Fruit fly (Drosophila melanogaster): Measurements from ENCODE around the gene Mec2.
A peak's percentile ranks its signal among the peaks of the same experiment; 100 is the strongest.

The Mec2 gene

DNA sequence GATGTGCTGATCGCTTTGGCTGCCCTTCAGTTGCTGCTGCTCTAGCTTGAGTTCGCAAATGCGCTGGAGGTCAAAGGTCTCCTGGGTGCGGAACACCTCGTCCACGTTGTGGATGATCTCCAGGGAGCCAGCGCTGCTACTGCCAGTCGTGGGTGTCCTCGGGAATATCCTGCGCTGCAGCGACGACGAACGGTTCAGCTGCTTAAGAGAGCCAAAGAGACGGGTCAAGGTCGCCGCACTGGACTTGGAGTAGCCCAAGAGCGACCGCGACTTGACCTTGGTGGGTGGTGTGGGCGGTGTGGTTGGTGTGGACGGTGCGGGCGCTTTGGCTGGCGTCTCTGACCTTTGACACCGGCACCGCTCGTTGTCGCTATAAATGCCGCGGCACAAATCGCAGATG, 33.6 kb upstream of the Mec2 start:
- TF ChIP-seq HLH106 (tag; optimal IDR thresholded peaks at IDR 0.05) (no peak), brk (GFP tag; optimal IDR thresholded peaks at IDR 0.05) (no peak), ey (GFP tag; optimal IDR thresholded peaks at IDR 0.05) (no peak)

DNA sequence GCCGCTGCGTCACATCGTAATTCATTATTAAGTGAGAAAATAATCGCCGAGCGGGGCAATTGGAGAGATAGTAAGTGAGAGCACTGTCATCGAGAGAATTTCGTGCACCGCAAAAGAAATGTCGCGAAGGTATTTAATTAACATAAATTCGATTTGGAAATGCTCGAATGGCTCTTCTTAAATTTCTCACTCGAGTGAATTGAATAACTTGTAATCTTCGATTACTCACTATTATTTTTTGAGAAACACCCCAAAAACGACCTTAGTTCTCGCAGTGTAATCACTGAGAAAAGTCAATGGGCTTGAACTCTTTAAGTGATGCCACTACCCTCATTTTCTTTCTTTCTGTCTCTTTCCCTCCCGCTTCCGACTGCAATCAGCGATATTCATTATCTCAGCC, 32.8 kb upstream of the Mec2 start:
- TF ChIP-seq HLH106 (tag; optimal IDR thresholded peaks at IDR 0.05) = peak; percentile 89
- TF ChIP-seq Vsx2 (GFP tag; optimal IDR thresholded peaks at IDR 0.05; ENCODE audit: partially characterized antibody) = no peak
- no peak for TF ChIP-seq Abd-B (GFP tag; optimal IDR thresholded peaks at IDR 0.05)
- TF ChIP-seq OdsH (GFP tag; optimal IDR thresholded peaks at IDR 0.05) = peak; percentile 85
- no peak for TF ChIP-seq Dif (GFP tag; optimal IDR thresholded peaks at IDR 0.05; ENCODE audit: partially characterized antibody)
- peak; percentile 73 for TF ChIP-seq sage (GFP tag; optimal IDR thresholded peaks at IDR 0.05)
- peak; percentile 73 for TF ChIP-seq sv (GFP tag; optimal IDR thresholded peaks at IDR 0.05)
- TF ChIP-seq fru (GFP tag; optimal IDR thresholded peaks at IDR 0.05) = peak; percentile 92
- TF ChIP-seq CG9705 (GFP tag; optimal IDR thresholded peaks at IDR 0.05) = peak; percentile 50
- TF ChIP-seq h (GFP tag; optimal IDR thresholded peaks at IDR 0.05) = peak; percentile 90
- peak; percentile 57 for TF ChIP-seq tai (GFP tag; optimal IDR thresholded peaks at IDR 0.05)
- TF ChIP-seq woc (GFP tag; optimal IDR thresholded peaks at IDR 0.05) = peak; percentile 81
- TF ChIP-seq Jra (GFP tag; optimal IDR thresholded peaks at IDR 0.05) = peak; percentile 69
- no peak for TF ChIP-seq jim (GFP tag; optimal IDR thresholded peaks at IDR 0.05)
- no peak for TF ChIP-seq usp (GFP tag; optimal IDR thresholded peaks at IDR 0.05)
- TF ChIP-seq psq (GFP tag; optimal IDR thresholded peaks at IDR 0.05) = peak; percentile 81
- no peak for TF ChIP-seq pan (optimal IDR thresholded peaks at IDR 0.05)
- no peak for TF ChIP-seq Hr83 (GFP tag; optimal IDR thresholded peaks at IDR 0.05; ENCODE audit: poor library complexity, severe bottlenecking)
- TF ChIP-seq CG32264 (GFP tag; optimal IDR thresholded peaks at IDR 0.05) = peak; percentile 89
- TF ChIP-seq Rel (GFP tag; optimal IDR thresholded peaks at IDR 0.05) = peak; percentile 56
- TF ChIP-seq Rel (tag; optimal IDR thresholded peaks at IDR 0.05) = peak; percentile 52
- TF ChIP-seq brk (GFP tag; optimal IDR thresholded peaks at IDR 0.05) = peak; percentile 58
- TF ChIP-seq Sp1 (GFP tag; optimal IDR thresholded peaks at IDR 0.05) = peak; percentile 86
- no peak for TF ChIP-seq CrebA (GFP tag; optimal IDR thresholded peaks at IDR 0.05; ENCODE audit: borderline replicate concordance)
- TF ChIP-seq dmrt93B (GFP tag; optimal IDR thresholded peaks at IDR 0.05) = peak; percentile 78
- no peak for TF ChIP-seq dl (GFP tag; optimal IDR thresholded peaks at IDR 0.05; ENCODE audit: insufficient read depth in 1 of 2, partially characterized antibody in 2 of 2)
- no peak for TF ChIP-seq Myc (optimal IDR thresholded peaks at IDR 0.05)
- peak; percentile 90 for TF ChIP-seq ey (GFP tag; optimal IDR thresholded peaks at IDR 0.05)
- no peak for TF ChIP-seq lola (GFP tag; optimal IDR thresholded peaks at IDR 0.05)
- peak; percentile 70 to 89 for TF ChIP-seq foxo (GFP tag; optimal IDR thresholded peaks at IDR 0.05)
- peak; percentile 5 for TF ChIP-seq Mio (GFP tag; optimal IDR thresholded peaks at IDR 0.05)
- TF ChIP-seq Dfd (GFP tag; optimal IDR thresholded peaks at IDR 0.05) = no peak
- TF ChIP-seq Hnf4 (GFP tag; optimal IDR thresholded peaks at IDR 0.05) = peak; percentile 83
- peak; percentile 89 for TF ChIP-seq rgr (GFP tag; optimal IDR thresholded peaks at IDR 0.05)
- TF ChIP-seq GATAd (GFP tag; optimal IDR thresholded peaks at IDR 0.05) = no peak
- no peak for TF ChIP-seq dsf (GFP tag; optimal IDR thresholded peaks at IDR 0.05; ENCODE audit: borderline replicate concordance)
- no peak for TF ChIP-seq N (GFP tag; optimal IDR thresholded peaks at IDR 0.05)
- peak; percentile 92 for TF ChIP-seq br (GFP tag; optimal IDR thresholded peaks at IDR 0.05)
- TF ChIP-seq Hr78 (GFP tag; optimal IDR thresholded peaks at IDR 0.05) = no peak

DNA sequence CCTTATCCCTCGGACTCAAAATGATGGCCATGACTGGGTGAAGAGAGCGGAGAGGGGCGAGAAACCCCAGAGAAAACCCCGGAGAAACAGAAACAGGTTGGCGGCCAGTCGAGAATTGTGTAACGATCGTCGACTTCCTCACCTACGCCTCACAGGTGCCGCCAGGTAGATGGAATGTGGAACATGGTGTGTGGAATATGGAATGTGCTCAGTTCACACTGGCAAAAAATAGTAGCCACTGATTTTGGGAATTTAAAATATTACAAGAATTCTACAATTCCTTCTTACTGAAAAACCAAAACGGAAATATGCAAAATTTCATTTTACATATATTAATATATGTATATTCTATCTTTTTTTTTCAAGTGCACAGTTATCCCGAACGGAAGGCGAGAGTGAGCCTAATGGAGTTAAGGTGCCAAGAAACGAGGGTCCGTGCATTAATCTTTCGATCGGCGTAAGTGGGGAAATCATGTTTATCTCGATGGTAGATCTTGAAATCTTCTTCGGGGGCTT, 31.9 kb upstream of the Mec2 start:
- TF ChIP-seq brk (GFP tag; optimal IDR thresholded peaks at IDR 0.05) (peak; percentile 83), dmrt93B (GFP tag; optimal IDR thresholded peaks at IDR 0.05) (peak; percentile 75), dl (GFP tag; optimal IDR thresholded peaks at IDR 0.05; ENCODE audit: insufficient read depth in 1 of 2, partially characterized antibody in 2 of 2) (peak; percentile 16 to 30), GATAd (GFP tag; optimal IDR thresholded peaks at IDR 0.05) (no peak), psq (GFP tag; optimal IDR thresholded peaks at IDR 0.05) (peak; percentile 85), Rel (GFP tag; optimal IDR thresholded peaks at IDR 0.05) (peak; percentile 56), Rel (tag; optimal IDR thresholded peaks at IDR 0.05) (peak; percentile 89), Hr78 (GFP tag; optimal IDR thresholded peaks at IDR 0.05) (no peak), Abd-B (GFP tag; optimal IDR thresholded peaks at IDR 0.05) (no peak), tai (GFP tag; optimal IDR thresholded peaks at IDR 0.05) (no peak), dsf (GFP tag; optimal IDR thresholded peaks at IDR 0.05; ENCODE audit: borderline replicate concordance) (peak; percentile 27), usp (GFP tag; optimal IDR thresholded peaks at IDR 0.05) (no peak), Mio (GFP tag; optimal IDR thresholded peaks at IDR 0.05) (no peak), ey (GFP tag; optimal IDR thresholded peaks at IDR 0.05) (peak; percentile 79), HLH106 (tag; optimal IDR thresholded peaks at IDR 0.05) (peak; percentile 90), CG32264 (GFP tag; optimal IDR thresholded peaks at IDR 0.05) (no peak), br (GFP tag; optimal IDR thresholded peaks at IDR 0.05) (peak; percentile 75), Dfd (GFP tag; optimal IDR thresholded peaks at IDR 0.05) (no peak), CrebA (GFP tag; optimal IDR thresholded peaks at IDR 0.05; ENCODE audit: borderline replicate concordance) (no peak), sv (GFP tag; optimal IDR thresholded peaks at IDR 0.05) (peak; percentile 61), Jra (GFP tag; optimal IDR thresholded peaks at IDR 0.05) (peak; percentile 31), sage (GFP tag; optimal IDR thresholded peaks at IDR 0.05) (peak; percentile 77), h (GFP tag; optimal IDR thresholded peaks at IDR 0.05) (peak; percentile 88), CG9705 (GFP tag; optimal IDR thresholded peaks at IDR 0.05) (peak; percentile 79), Vsx2 (GFP tag; optimal IDR thresholded peaks at IDR 0.05; ENCODE audit: partially characterized antibody) (peak; percentile 63), woc (GFP tag; optimal IDR thresholded peaks at IDR 0.05) (peak; percentile 33), fru (GFP tag; optimal IDR thresholded peaks at IDR 0.05) (peak; percentile 89), pan (optimal IDR thresholded peaks at IDR 0.05) (no peak), Myc (optimal IDR thresholded peaks at IDR 0.05) (no peak), N (GFP tag; optimal IDR thresholded peaks at IDR 0.05) (no peak), rgr (GFP tag; optimal IDR thresholded peaks at IDR 0.05) (peak; percentile 89), Dif (GFP tag; optimal IDR thresholded peaks at IDR 0.05; ENCODE audit: partially characterized antibody) (peak; percentile 61), lola (GFP tag; optimal IDR thresholded peaks at IDR 0.05) (no peak), Hnf4 (GFP tag; optimal IDR thresholded peaks at IDR 0.05) (peak; percentile 80), foxo (GFP tag; optimal IDR thresholded peaks at IDR 0.05) (peak in 1 of 2 experiments; percentile 89), OdsH (GFP tag; optimal IDR thresholded peaks at IDR 0.05) (peak; percentile 85), Hr83 (GFP tag; optimal IDR thresholded peaks at IDR 0.05; ENCODE audit: poor library complexity, severe bottlenecking) (no peak), jim (GFP tag; optimal IDR thresholded peaks at IDR 0.05) (no peak), Sp1 (GFP tag; optimal IDR thresholded peaks at IDR 0.05) (peak; percentile 91)
